Worm (Caenorhabditis elegans) whole organism, midembryonic: ENCODE measurements around the gene col-165.

ENCODE experiments used
- T22C8.4 ChIP-seq: fragments of 200-800 bp; sonication (Bioruptor generic); IDR thresholded peaks from 2 replicates; pipeline ENCODE4 v1.3.6; 2022; ENCODE audit warnings: missing genetic modification characterization, missing compliant biosample characterization
- cog-1 ChIP-seq: sonication (generic microtip); optimal IDR thresholded peaks from 2 replicates; lab custom pipeline; 2016; ENCODE audit warnings: missing genetic modification characterization, missing compliant biosample characterization
- flt-1 ChIP-seq: fragments of 200-800 bp; sonication (Bioruptor generic); IDR thresholded peaks from 2 replicates; pipeline ENCODE4 v1.3.6; 2022; ENCODE audit warnings: missing genetic modification characterization, missing compliant biosample characterization
- med-1 ChIP-seq: sonication (generic microtip); optimal IDR thresholded peaks from 2 replicates; lab custom pipeline; 2017; ENCODE audit warnings: missing genetic modification characterization, mild to moderate bottlenecking, missing compliant biosample characterization, antibody characterized with exemption, missing genetic modification reagents; ENCODE audit not compliant: insufficient read depth
- tab-1 ChIP-seq: fragments of 200-800 bp; sonication (Bioruptor generic); IDR thresholded peaks from 2 replicates; pipeline ENCODE4 v1.3.6; 2022; ENCODE audit warnings: missing genetic modification characterization, missing compliant biosample characterization
- ztf-23 ChIP-seq: fragments of 200-800 bp; sonication (Bioruptor generic); IDR thresholded peaks from 2 replicates; pipeline ENCODE4 v1.3.6; 2022; ENCODE audit warnings: missing genetic modification reagents, missing genetic modification characterization, missing compliant biosample characterization
- ztf-29 ChIP-seq: fragments of 200-800 bp; sonication (Bioruptor generic); IDR thresholded peaks from 2 replicates; pipeline ENCODE4 v1.3.6; 2022; ENCODE audit warnings: missing genetic modification reagents, missing genetic modification characterization, missing compliant biosample characterization

ce11 chrX:4386493-4386892, 33.1 kb downstream of the col-165 start:
- TF ChIP-seq cog-1 (tag; lab: Kevin White, UChicago) (no peak), flt-1 (GFP tag; lab: Robert Waterston, UW) (no peak), ztf-23 (GFP tag; lab: Robert Waterston, UW) (no peak), med-1 (no peak), T22C8.4 (no peak), tab-1 (GFP tag; lab: Robert Waterston, UW) (no peak), ztf-29 (no peak)
